Fruit fly (Drosophila melanogaster) whole organism, embryonic: ENCODE data around the gene CG4461.

Source experiments
- Blimp-1 ChIP-seq: fragments of 200-800 bp; sonication (Bioruptor generic); optimal IDR thresholded peaks from 3 replicates; lab custom pipeline; 2018; ENCODE audit warnings: missing biosample characterization, missing genetic modification characterization, mild to moderate bottlenecking, moderate library complexity, missing genetic modification reagents
- CG10462 ChIP-seq: fragments of 200-800 bp; sonication (Bioruptor generic); optimal IDR thresholded peaks from 2 replicates; lab custom pipeline; 2016; ENCODE audit warnings: missing biosample characterization, missing genetic modification characterization
- CG11456 ChIP-seq: fragments of 200-800 bp; sonication (Bioruptor generic); IDR thresholded peaks from 3 replicates; pipeline ENCODE4 v1.3.6; 2022; ENCODE audit warnings: missing biosample characterization, missing genetic modification characterization
- CG13775 ChIP-seq: fragments of 200-800 bp; sonication (Bioruptor generic); optimal IDR thresholded peaks from 3 replicates; lab custom pipeline; 2017; ENCODE audit warnings: missing biosample characterization, mild to moderate bottlenecking, missing genetic modification characterization
- CG13894 ChIP-seq: fragments of 200-800 bp; sonication (Bioruptor generic); optimal IDR thresholded peaks from 3 replicates; lab custom pipeline; 2018; ENCODE audit warnings: missing biosample characterization, mild to moderate bottlenecking, missing genetic modification characterization, moderate library complexity
- CG15269 ChIP-seq: fragments of 200-800 bp; sonication (Bioruptor generic); optimal IDR thresholded peaks from 2 replicates; lab custom pipeline; 2018; ENCODE audit warnings: missing biosample characterization, mild to moderate bottlenecking, missing genetic modification characterization, moderate library complexity
- CG1647 ChIP-seq: fragments of 200-800 bp; sonication (Bioruptor generic); optimal IDR thresholded peaks from 3 replicates; lab custom pipeline; 2016; ENCODE audit warnings: missing biosample characterization, missing genetic modification characterization
- CG17361 ChIP-seq: fragments of 200-800 bp; sonication (Bioruptor generic); IDR thresholded peaks from 3 replicates; pipeline ENCODE4 v1.3.6; 2022; ENCODE audit warnings: missing biosample characterization, missing genetic modification characterization
- CG17612 ChIP-seq: fragments of 200-800 bp; sonication (Bioruptor generic); IDR thresholded peaks from 2 replicates; pipeline ENCODE4 v1.3.6; 2022; ENCODE audit warnings: missing biosample characterization, missing genetic modification characterization
- CG3163 ChIP-seq: fragments of 200-800 bp; sonication (Bioruptor generic); optimal IDR thresholded peaks from 3 replicates; lab custom pipeline; 2016; ENCODE audit warnings: missing biosample characterization, missing genetic modification characterization
- CG32772 ChIP-seq: fragments of 200-800 bp; sonication (Bioruptor generic); IDR thresholded peaks from 2 replicates; pipeline ENCODE4 v1.3.6; 2022; ENCODE audit warnings: missing biosample characterization, missing genetic modification characterization
- CG3407 ChIP-seq: fragments of 200-800 bp; sonication (Bioruptor generic); optimal IDR thresholded peaks from 2 replicates; lab custom pipeline; 2018; ENCODE audit warnings: missing biosample characterization, mild to moderate bottlenecking, missing genetic modification characterization
- CG43689 ChIP-seq: fragments of 200-800 bp; sonication (Bioruptor generic); IDR thresholded peaks from 2 replicates; pipeline ENCODE4 v1.3.6; 2022; ENCODE audit warnings: missing biosample characterization, missing genetic modification characterization
- CG4404 ChIP-seq: fragments of 200-800 bp; sonication (Bioruptor generic); IDR thresholded peaks from 2 replicates; pipeline ENCODE4 v1.3.6; 2022; ENCODE audit warnings: missing biosample characterization, missing genetic modification characterization
- CG4730 ChIP-seq: fragments of 200-800 bp; sonication (Bioruptor generic); IDR thresholded peaks from 2 replicates; pipeline ENCODE4 v1.3.6; 2022; ENCODE audit warnings: missing biosample characterization, missing genetic modification characterization
- CG6854 ChIP-seq: fragments of 200-800 bp; sonication (Bioruptor generic); optimal IDR thresholded peaks from 3 replicates; lab custom pipeline; 2017; ENCODE audit warnings: missing biosample characterization, mild to moderate bottlenecking, missing genetic modification characterization
- CG7271 ChIP-seq: fragments of 200-800 bp; sonication (Bioruptor generic); optimal IDR thresholded peaks from 2 replicates; lab custom pipeline; 2018; ENCODE audit warnings: missing biosample characterization, mild to moderate bottlenecking, missing genetic modification characterization, moderate library complexity
- CG9215 ChIP-seq: fragments of 200-800 bp; sonication (Bioruptor generic); IDR thresholded peaks from 2 replicates; pipeline ENCODE4 v1.3.6; 2022; ENCODE audit warnings: missing biosample characterization, missing genetic modification characterization
- Chrac-16 ChIP-seq: fragments of 200-800 bp; sonication (Bioruptor generic); optimal IDR thresholded peaks from 3 replicates; lab custom pipeline; 2016; ENCODE audit warnings: missing biosample characterization, missing genetic modification characterization
- CrebB ChIP-seq: fragments of 200-800 bp; sonication (Bioruptor generic); optimal IDR thresholded peaks from 3 replicates; lab custom pipeline; 2018; ENCODE audit warnings: missing biosample characterization, mild to moderate bottlenecking, missing genetic modification characterization
- E2f2 ChIP-seq: fragments of 200-800 bp; sonication (Bioruptor generic); IDR thresholded peaks from 2 replicates; pipeline ENCODE4 v1.3.6; 2022; ENCODE audit warnings: missing biosample characterization, missing genetic modification characterization
- Eip74EF ChIP-seq, 2 experiments: fragments of 200-800 bp in 1 of 2; fragments of >200 bp in 1 of 2; sonication (Bioruptor generic) in 1 of 2; optimal IDR thresholded peaks; 2 replicates each; lab custom pipeline; 2017 to 2019; ENCODE audit warnings: missing biosample characterization in 2 of 2, missing genetic modification characterization in 2 of 2, mild to moderate bottlenecking in 1 of 2, moderate library complexity in 1 of 2
- HmgZ ChIP-seq: fragments of 200-800 bp; sonication (Bioruptor generic); optimal IDR thresholded peaks from 2 replicates; lab custom pipeline; 2018; ENCODE audit warnings: missing biosample characterization, mild to moderate bottlenecking, missing genetic modification characterization
- Lim3 ChIP-seq: fragments of 200-800 bp; sonication (Bioruptor generic); IDR thresholded peaks from 2 replicates; pipeline ENCODE4 v1.3.6; 2022; ENCODE audit warnings: missing biosample characterization, missing genetic modification characterization
- Mad ChIP-seq: fragments of 200-800 bp; sonication (Bioruptor generic); optimal IDR thresholded peaks from 2 replicates; lab custom pipeline; 2016; ENCODE audit warnings: missing biosample characterization, missing genetic modification characterization
- NfI ChIP-seq: fragments of 200-800 bp; sonication (Bioruptor generic); optimal IDR thresholded peaks from 3 replicates; lab custom pipeline; 2018; ENCODE audit warnings: missing biosample characterization, mild to moderate bottlenecking, missing genetic modification characterization, moderate library complexity
- Optix ChIP-seq: fragments of 200-800 bp; sonication (Bioruptor generic); IDR thresholded peaks from 3 replicates; pipeline ENCODE4 v1.3.6; 2022; ENCODE audit warnings: missing biosample characterization, missing genetic modification characterization
- Ravus ChIP-seq: fragments of 200-800 bp; sonication (Bioruptor generic); IDR thresholded peaks from 2 replicates; pipeline ENCODE4 v1.3.6; 2022; ENCODE audit warnings: missing biosample characterization, missing genetic modification characterization
- YL-1 ChIP-seq: fragments of 200-800 bp; sonication (Bioruptor generic); optimal IDR thresholded peaks from 3 replicates; lab custom pipeline; 2017; ENCODE audit warnings: missing biosample characterization, mild to moderate bottlenecking, missing genetic modification characterization
- ab ChIP-seq: fragments of 200-800 bp; sonication (Bioruptor generic); optimal IDR thresholded peaks from 2 replicates; lab custom pipeline; 2016; ENCODE audit warnings: missing biosample characterization, missing genetic modification characterization
- abd-A ChIP-seq: fragments of 200-800 bp; sonication (Bioruptor generic); optimal IDR thresholded peaks from 3 replicates; lab custom pipeline; 2019; ENCODE audit warnings: missing biosample characterization, mild to moderate bottlenecking, missing genetic modification characterization, moderate library complexity
- az2 ChIP-seq: fragments of 200-800 bp; sonication (Bioruptor generic); optimal IDR thresholded peaks from 3 replicates; lab custom pipeline; 2016; ENCODE audit warnings: missing biosample characterization, missing genetic modification characterization
- bab2 ChIP-seq: fragments of 200-800 bp; sonication (Bioruptor generic); optimal IDR thresholded peaks from 2 replicates; lab custom pipeline; 2016; ENCODE audit warnings: missing biosample characterization, missing genetic modification characterization
- cwo ChIP-seq: fragments of 200-800 bp; sonication (Bioruptor generic); optimal IDR thresholded peaks from 3 replicates; lab custom pipeline; 2017; ENCODE audit warnings: missing biosample characterization, missing genetic modification characterization, mild to moderate bottlenecking, moderate library complexity, missing genetic modification reagents
- danr ChIP-seq: fragments of 200-800 bp; sonication (Bioruptor generic); IDR thresholded peaks from 2 replicates; pipeline ENCODE4 v1.3.6; 2022; ENCODE audit warnings: missing biosample characterization, missing genetic modification characterization
- emc ChIP-seq: fragments of 200-800 bp; sonication (Bioruptor generic); optimal IDR thresholded peaks from 2 replicates; lab custom pipeline; 2016; ENCODE audit warnings: missing biosample characterization, missing genetic modification characterization
- esg ChIP-seq: fragments of 200-800 bp; sonication (Bioruptor generic); conservative IDR thresholded peaks from 2 replicates; pipeline ENCODE4 v1.3.6; 2022; ENCODE audit warnings: missing biosample characterization, missing genetic modification characterization
- ham ChIP-seq: fragments of 200-800 bp; sonication (Bioruptor generic); IDR thresholded peaks from 2 replicates; pipeline ENCODE4 v1.3.6; 2022; ENCODE audit warnings: missing biosample characterization, missing genetic modification characterization
- klu ChIP-seq: fragments of 200-800 bp; sonication (Bioruptor generic); IDR thresholded peaks from 2 replicates; pipeline ENCODE4 v1.3.6; 2022; ENCODE audit warnings: missing biosample characterization, missing genetic modification characterization
- kni ChIP-seq: fragments of 200-800 bp; sonication (Bioruptor generic); optimal IDR thresholded peaks from 3 replicates; lab custom pipeline; 2017; ENCODE audit warnings: mild to moderate bottlenecking, missing biosample characterization, missing genetic modification reagents, missing genetic modification characterization
- lab ChIP-seq: fragments of 200-800 bp; sonication (Bioruptor generic); optimal IDR thresholded peaks from 3 replicates; lab custom pipeline; 2017; ENCODE audit warnings: missing biosample characterization, missing genetic modification characterization, mild to moderate bottlenecking, moderate library complexity, missing genetic modification reagents
- peb ChIP-seq: fragments of 200-800 bp; sonication (Bioruptor generic); IDR thresholded peaks from 2 replicates; pipeline ENCODE4 v1.3.6; 2022; ENCODE audit warnings: missing biosample characterization, missing genetic modification characterization
- pzg ChIP-seq: fragments of 200-800 bp; sonication (Bioruptor generic); optimal IDR thresholded peaks from 3 replicates; lab custom pipeline; 2018; ENCODE audit warnings: missing biosample characterization, mild to moderate bottlenecking, missing genetic modification characterization, moderate library complexity
- row ChIP-seq: fragments of 200-800 bp; sonication (Bioruptor generic); IDR thresholded peaks from 3 replicates; pipeline ENCODE4 v1.3.6; 2022; ENCODE audit warnings: missing biosample characterization, missing genetic modification characterization
- sc ChIP-seq, 3 experiments: fragments of >200 bp in 2 of 3; fragments of 200-800 bp in 1 of 3; sonication (Bioruptor generic) in 1 of 3; optimal IDR thresholded peaks; 2 replicates in 2 of 3; 3 replicates in 1 of 3; lab custom pipeline; 2017; ENCODE audit warnings: mild to moderate bottlenecking in 1 of 3, missing biosample characterization in 1 of 3, missing genetic modification characterization in 1 of 3, missing genetic modification reagents in 1 of 3
- schlank ChIP-seq: fragments of 200-800 bp; sonication (Bioruptor generic); optimal IDR thresholded peaks from 2 replicates; lab custom pipeline; 2018; ENCODE audit warnings: missing biosample characterization, mild to moderate bottlenecking, missing genetic modification characterization
- slp2 ChIP-seq: fragments of 200-800 bp; sonication (Bioruptor generic); optimal IDR thresholded peaks from 2 replicates; lab custom pipeline; 2016; ENCODE audit warnings: missing biosample characterization, missing genetic modification characterization
- sug ChIP-seq: fragments of 200-800 bp; optimal IDR thresholded peaks from 2 replicates; lab custom pipeline; 2019; ENCODE audit warnings: missing biosample characterization, mild to moderate bottlenecking, missing genetic modification characterization, moderate library complexity
- tll ChIP-seq, 2 experiments: fragments of 200-800 bp in 1 of 2; fragments of >200 bp in 1 of 2; sonication (Bioruptor generic) in 1 of 2; optimal IDR thresholded peaks; 2 replicates each; lab custom pipeline; 2017 to 2019; ENCODE audit warnings: missing biosample characterization in 2 of 2, missing genetic modification characterization in 2 of 2, mild to moderate bottlenecking in 1 of 2, moderate library complexity in 1 of 2
- wdn ChIP-seq: fragments of 200-800 bp; sonication (Bioruptor generic); IDR thresholded peaks from 2 replicates; pipeline ENCODE4 v1.3.6; 2022; ENCODE audit warnings: missing biosample characterization, missing genetic modification characterization

The CG4461 gene

dm6 chr3L:9333745-9334382 is 41.4 kb upstream of the CG4461 start, which contains the start of gene PGRP-LA (continued):
- TF ChIP-seq CG17612 (GFP tag; lab: Robert Waterston, UW) (no peak), Optix (GFP tag; lab: Robert Waterston, UW) (no peak), CG32772 (GFP tag; lab: Robert Waterston, UW) (no peak), bab2 (GFP tag; lab: Kevin White, UChicago) (no peak), E2f2 (GFP tag; lab: Robert Waterston, UW) (peak; percentile 54), Ravus (GFP tag; lab: Robert Waterston, UW) (no peak), abd-A (tag; lab: Kevin White, UChicago) (no peak), wdn (no peak), Eip74EF (GFP tag; optimal IDR thresholded peaks at IDR 0.05; lab: Kevin White, UChicago) (no peak), CG15269 (tag; lab: Kevin White, UChicago) (peak; percentile 51), CG10462 (GFP tag; lab: Kevin White, UChicago) (no peak), kni (GFP tag; lab: Kevin White, UChicago) (no peak), klu (GFP tag; lab: Robert Waterston, UW) (no peak), tll (GFP tag; optimal IDR thresholded peaks at IDR 0.05; lab: Kevin White, UChicago) (no peak), row (GFP tag; lab: Robert Waterston, UW) (0 out of 3 replicates have a peak, but pooled peaks have one; percentile 9), NfI (GFP tag; lab: Kevin White, UChicago) (peak; percentile 46), az2 (GFP tag; lab: Kevin White, UChicago) (peak; percentile 1), schlank (tag; lab: Kevin White, UChicago) (no peak), pzg (GFP tag; lab: Kevin White, UChicago) (no peak), Chrac-16 (GFP tag; lab: Kevin White, UChicago) (peak; percentile 1), Mad (GFP tag; lab: Kevin White, UChicago) (no peak), esg (GFP tag; lab: Robert Waterston, UW) (no peak), Lim3 (no peak), CG9215 (GFP tag; lab: Robert Waterston, UW) (no peak), slp2 (no peak), CG4730 (GFP tag; lab: Robert Waterston, UW) (no peak), CG4404 (GFP tag; lab: Robert Waterston, UW) (no peak), peb (no peak), CG13775 (no peak), CG3407 (no peak), emc (GFP tag; lab: Kevin White, UChicago) (no peak), ham (GFP tag; lab: Robert Waterston, UW) (no peak), CG43689 (GFP tag; lab: Robert Waterston, UW) (no peak), CG1647 (GFP tag; lab: Kevin White, UChicago) (no peak), lab (GFP tag; lab: Kevin White, UChicago) (peak; percentile 46), YL-1 (no peak), CG7271 (tag; lab: Kevin White, UChicago) (no peak), CG6854 (GFP tag; lab: Kevin White, UChicago) (no peak), CG17361 (GFP tag; lab: Robert Waterston, UW) (no peak), CG13894 (no peak), CG3163 (GFP tag; lab: Kevin White, UChicago) (no peak), ab (GFP tag; lab: Kevin White, UChicago) (no peak), Blimp-1 (no peak), danr (GFP tag; lab: Robert Waterston, UW) (no peak), sc (optimal IDR thresholded peaks at IDR 0.05; lab: Kevin White, UChicago) (no peak), sc (GFP tag; optimal IDR thresholded peaks at IDR 0.05; lab: Kevin White, UChicago) (no peak), HmgZ (tag; lab: Kevin White, UChicago) (no peak), CG11456 (GFP tag; lab: Robert Waterston, UW) (peak; percentile 84), CrebB (tag; lab: Kevin White, UChicago) (no peak), sug (tag; lab: Kevin White, UChicago) (no peak), cwo (GFP tag; lab: Kevin White, UChicago) (no peak)
